Fruit fly (Drosophila melanogaster) whole organism, prepupa: ENCODE measurements around the gene CG11703.

Experiments
- Blimp-1 ChIP-seq: fragments of 200-800 bp; sonication (Bioruptor generic); optimal IDR thresholded peaks from 3 replicates; lab custom pipeline; 2017; ENCODE audit warnings: missing biosample characterization, missing genetic modification characterization, mild to moderate bottlenecking, moderate library complexity, missing genetic modification reagents
- CG10669 ChIP-seq: fragments of 200-800 bp; sonication (Bioruptor generic); optimal IDR thresholded peaks from 3 replicates; lab custom pipeline; 2018; ENCODE audit warnings: missing biosample characterization, mild to moderate bottlenecking, missing genetic modification characterization, moderate library complexity
- CG11294 ChIP-seq: fragments of 200-800 bp; sonication (Bioruptor generic); IDR thresholded peaks from 2 replicates; pipeline ENCODE4 v1.3.6; 2022; ENCODE audit warnings: missing biosample characterization, missing genetic modification characterization
- CG11762 ChIP-seq: fragments of 200-800 bp; sonication (Bioruptor generic); optimal IDR thresholded peaks from 3 replicates; lab custom pipeline; 2016; ENCODE audit warnings: missing biosample characterization, missing genetic modification characterization; ENCODE audit not compliant: insufficient read depth
- CG11902 ChIP-seq: fragments of 200-800 bp; sonication (Bioruptor generic); optimal IDR thresholded peaks from 3 replicates; lab custom pipeline; 2016; ENCODE audit warnings: missing biosample characterization, missing genetic modification characterization
- CG16779 ChIP-seq: fragments of 200-800 bp; sonication (Bioruptor generic); optimal IDR thresholded peaks from 3 replicates; lab custom pipeline; 2017; ENCODE audit warnings: missing biosample characterization, mild to moderate bottlenecking, missing genetic modification characterization
- CG3032 ChIP-seq: fragments of 200-800 bp; optimal IDR thresholded peaks from 2 replicates; lab custom pipeline; 2019; ENCODE audit warnings: missing biosample characterization, mild to moderate bottlenecking, missing genetic modification characterization, moderate library complexity
- CG31627 ChIP-seq: fragments of 200-800 bp; sonication (Bioruptor generic); optimal IDR thresholded peaks from 3 replicates; lab custom pipeline; 2016; ENCODE audit warnings: missing biosample characterization, missing genetic modification characterization
- CG32006 ChIP-seq: fragments of 200-800 bp; sonication (Bioruptor generic); optimal IDR thresholded peaks from 3 replicates; lab custom pipeline; 2017; ENCODE audit warnings: missing biosample characterization, mild to moderate bottlenecking, missing genetic modification characterization
- CG34406 ChIP-seq: fragments of 200-800 bp; sonication (Bioruptor generic); optimal IDR thresholded peaks from 3 replicates; lab custom pipeline; 2016; ENCODE audit warnings: missing biosample characterization, missing genetic modification characterization
- CG3919 ChIP-seq: fragments of 200-800 bp; sonication (Bioruptor generic); optimal IDR thresholded peaks from 3 replicates; lab custom pipeline; 2016; ENCODE audit warnings: missing biosample characterization, missing genetic modification characterization
- CG4318 ChIP-seq: fragments of 200-800 bp; sonication (Bioruptor generic); optimal IDR thresholded peaks from 3 replicates; lab custom pipeline; 2017; ENCODE audit warnings: missing biosample characterization, mild to moderate bottlenecking, missing genetic modification characterization
- CG6163 ChIP-seq: fragments of 200-800 bp; sonication (Bioruptor generic); IDR thresholded peaks from 3 replicates; pipeline ENCODE4 v1.3.6; 2022; ENCODE audit warnings: missing biosample characterization, missing genetic modification characterization
- CG6276 ChIP-seq: fragments of 200-800 bp; sonication (Bioruptor generic); optimal IDR thresholded peaks from 2 replicates; lab custom pipeline; 2017; ENCODE audit warnings: missing biosample characterization, mild to moderate bottlenecking, missing genetic modification characterization
- CG6792 ChIP-seq: fragments of 200-800 bp; sonication (Bioruptor generic); optimal IDR thresholded peaks from 3 replicates; lab custom pipeline; 2016; ENCODE audit warnings: missing biosample characterization, missing genetic modification characterization
- CG6808 ChIP-seq: fragments of 200-800 bp; sonication (Bioruptor generic); optimal IDR thresholded peaks from 3 replicates; lab custom pipeline; 2017; ENCODE audit warnings: missing biosample characterization, missing genetic modification characterization, mild to moderate bottlenecking, moderate library complexity, missing genetic modification reagents
- CG6854 ChIP-seq: fragments of 200-800 bp; sonication (Bioruptor generic); optimal IDR thresholded peaks from 2 replicates; lab custom pipeline; 2017; ENCODE audit warnings: missing biosample characterization, mild to moderate bottlenecking, missing genetic modification characterization
- CG7368 ChIP-seq: fragments of 200-800 bp; sonication (Bioruptor generic); optimal IDR thresholded peaks from 3 replicates; lab custom pipeline; 2016; ENCODE audit warnings: missing biosample characterization, missing genetic modification characterization
- CG8119 ChIP-seq: fragments of 200-800 bp; sonication (Bioruptor generic); IDR thresholded peaks from 3 replicates; pipeline ENCODE4 v1.3.6; 2022; ENCODE audit warnings: missing biosample characterization, missing genetic modification characterization
- CG8319 ChIP-seq: fragments of 200-800 bp; sonication (Bioruptor generic); optimal IDR thresholded peaks from 3 replicates; lab custom pipeline; 2016; ENCODE audit warnings: missing biosample characterization, missing genetic modification characterization
- CG8632 ChIP-seq: fragments of 200-800 bp; sonication (Bioruptor generic); optimal IDR thresholded peaks from 3 replicates; lab custom pipeline; 2016; ENCODE audit warnings: missing biosample characterization, missing genetic modification characterization
- CG9139 ChIP-seq: fragments of 200-800 bp; sonication (Bioruptor generic); optimal IDR thresholded peaks from 3 replicates; lab custom pipeline; 2017; ENCODE audit warnings: missing biosample characterization, mild to moderate bottlenecking, missing genetic modification characterization
- Eip75B ChIP-seq: fragments of 200-800 bp; sonication (Bioruptor generic); optimal IDR thresholded peaks from 3 replicates; lab custom pipeline; 2016; ENCODE audit warnings: missing biosample characterization, missing genetic modification characterization
- Ets21C ChIP-seq: fragments of 200-800 bp; sonication (Bioruptor generic); optimal IDR thresholded peaks from 3 replicates; lab custom pipeline; 2016; ENCODE audit warnings: missing biosample characterization, missing genetic modification characterization
- Ets96B ChIP-seq: fragments of 200-800 bp; optimal IDR thresholded peaks from 2 replicates; lab custom pipeline; 2019; ENCODE audit warnings: missing biosample characterization, mild to moderate bottlenecking, missing genetic modification characterization, moderate library complexity
- Gug ChIP-seq: fragments of 200-800 bp; sonication (Bioruptor generic); IDR thresholded peaks from 2 replicates; pipeline ENCODE4 v1.3.6; 2022; ENCODE audit warnings: missing biosample characterization, missing genetic modification characterization
- Hr38 ChIP-seq: sonication (Bioruptor generic); optimal IDR thresholded peaks from 2 replicates; lab custom pipeline; 2016; ENCODE audit warnings: missing biosample characterization, missing genetic modification characterization
- Hr39 ChIP-seq: fragments of 200-800 bp; sonication (Bioruptor generic); optimal IDR thresholded peaks from 2 replicates; lab custom pipeline; 2016; ENCODE audit warnings: missing biosample characterization, missing genetic modification characterization
- Lpt ChIP-seq: fragments of 200-800 bp; sonication (Bioruptor generic); optimal IDR thresholded peaks from 3 replicates; lab custom pipeline; 2016; ENCODE audit warnings: missing biosample characterization, missing genetic modification characterization
- Met ChIP-seq: fragments of 200-800 bp; sonication (Bioruptor generic); optimal IDR thresholded peaks from 3 replicates; lab custom pipeline; 2016; ENCODE audit warnings: missing biosample characterization, missing genetic modification characterization
- OdsH ChIP-seq: fragments of 200-800 bp; sonication (Bioruptor generic); optimal IDR thresholded peaks from 3 replicates; lab custom pipeline; 2016; ENCODE audit warnings: missing biosample characterization, missing genetic modification characterization
- Smox ChIP-seq: fragments of 200-800 bp; sonication (Bioruptor generic); optimal IDR thresholded peaks from 3 replicates; lab custom pipeline; 2016; ENCODE audit warnings: missing biosample characterization, missing genetic modification characterization
- Sox102F ChIP-seq: fragments of 200-800 bp; sonication (Bioruptor generic); optimal IDR thresholded peaks from 2 replicates; lab custom pipeline; 2016; ENCODE audit warnings: missing biosample characterization, mild to moderate bottlenecking, missing genetic modification characterization
- Sox14 ChIP-seq: fragments of 200-800 bp; sonication (Bioruptor generic); optimal IDR thresholded peaks from 3 replicates; lab custom pipeline; 2016; ENCODE audit warnings: missing biosample characterization, missing genetic modification characterization
- Sox15 ChIP-seq: fragments of 200-800 bp; sonication (Bioruptor generic); optimal IDR thresholded peaks from 3 replicates; lab custom pipeline; 2016; ENCODE audit warnings: missing biosample characterization, missing genetic modification characterization
- acj6 ChIP-seq: fragments of 200-800 bp; sonication (Bioruptor generic); optimal IDR thresholded peaks from 3 replicates; lab custom pipeline; 2016; ENCODE audit warnings: missing biosample characterization, missing genetic modification characterization
- cyc ChIP-seq: fragments of 200-800 bp; sonication (Bioruptor generic); optimal IDR thresholded peaks from 3 replicates; lab custom pipeline; 2016; ENCODE audit warnings: missing biosample characterization, missing genetic modification characterization
- dac ChIP-seq: fragments of 200-800 bp; sonication (Bioruptor generic); optimal IDR thresholded peaks from 2 replicates; lab custom pipeline; 2017; ENCODE audit warnings: missing biosample characterization, mild to moderate bottlenecking, missing genetic modification characterization
- dsx ChIP-seq: fragments of 200-800 bp; optimal IDR thresholded peaks from 3 replicates; lab custom pipeline; 2019; ENCODE audit warnings: missing biosample characterization, mild to moderate bottlenecking, missing genetic modification characterization, moderate library complexity; ENCODE audit not compliant: poor library complexity, severe bottlenecking
- eg ChIP-seq: fragments of 200-800 bp; sonication (Bioruptor generic); IDR thresholded peaks from 3 replicates; pipeline ENCODE4 v1.3.6; 2022; ENCODE audit warnings: missing biosample characterization, missing genetic modification characterization
- fd59A ChIP-seq: fragments of 200-800 bp; sonication (Bioruptor generic); optimal IDR thresholded peaks from 2 replicates; lab custom pipeline; 2017; ENCODE audit warnings: missing biosample characterization, mild to moderate bottlenecking, missing genetic modification characterization, missing genetic modification reagents
- fkh ChIP-seq: fragments of 200-800 bp; sonication (Bioruptor generic); optimal IDR thresholded peaks from 3 replicates; lab custom pipeline; 2017; ENCODE audit warnings: missing biosample characterization, mild to moderate bottlenecking, missing genetic modification characterization, moderate library complexity
- pdm3 ChIP-seq: fragments of 200-800 bp; sonication (Bioruptor generic); optimal IDR thresholded peaks from 3 replicates; lab custom pipeline; 2016; ENCODE audit warnings: missing biosample characterization, missing genetic modification characterization
- spab ChIP-seq: fragments of 200-800 bp; sonication (Bioruptor generic); optimal IDR thresholded peaks from 2 replicates; lab custom pipeline; 2017; ENCODE audit warnings: missing biosample characterization, mild to moderate bottlenecking, missing genetic modification characterization, missing genetic modification reagents
- ss ChIP-seq, 2 experiments: fragments of 200-800 bp; sonication (Bioruptor generic); optimal IDR thresholded peaks; 2 replicates in 1 of 2; 3 replicates in 1 of 2; lab custom pipeline; 2017 to 2018; ENCODE audit warnings: mild to moderate bottlenecking in 2 of 2, missing biosample characterization in 2 of 2, missing genetic modification characterization in 2 of 2, moderate library complexity in 1 of 2
- svp ChIP-seq: fragments of 200-800 bp; sonication (Bioruptor generic); peaks from one replicate; lab custom pipeline; 2016; ENCODE audit warnings: missing biosample characterization, missing genetic modification characterization
- vri ChIP-seq: fragments of 200-800 bp; sonication (Bioruptor generic); optimal IDR thresholded peaks from 3 replicates; lab custom pipeline; 2016; ENCODE audit warnings: missing biosample characterization, mild to moderate bottlenecking, missing genetic modification characterization

CG11703 gene

DNA sequence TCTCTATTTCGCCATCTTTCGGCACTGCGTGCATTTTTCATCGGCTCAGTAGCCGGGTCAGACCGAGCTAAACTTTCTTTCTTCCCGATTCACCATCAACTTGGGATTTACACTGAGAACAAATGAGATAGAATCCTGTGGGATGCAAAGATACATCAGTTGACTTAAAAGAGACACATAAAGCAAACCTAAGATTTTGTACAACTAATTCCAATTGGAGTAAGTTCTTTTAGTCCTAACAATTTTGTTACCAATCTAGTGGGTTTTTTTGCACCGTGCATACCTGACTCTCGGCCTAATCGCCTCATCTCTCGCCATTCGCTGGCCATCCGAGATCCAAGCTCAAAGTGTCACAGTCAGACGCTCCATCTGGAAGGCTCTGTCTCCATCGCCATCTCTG lies 36.8 kb upstream of the CG11703 start (continued):
- TF ChIP-seq CG34406 (GFP tag; lab: Kevin White, UChicago), result no peak
- TF ChIP-seq CG32006, result peak; percentile 70
- TF ChIP-seq CG6854, result no peak
- TF ChIP-seq CG7368 (GFP tag; lab: Kevin White, UChicago), result no peak
- TF ChIP-seq CG10669 (GFP tag; lab: Kevin White, UChicago), result no peak
- TF ChIP-seq CG11294 (GFP tag; lab: Robert Waterston, UW), result peak; percentile 35; the same call in 1 of the 2 replicates
- no peak for TF ChIP-seq fkh (GFP tag; lab: Kevin White, UChicago)
- TF ChIP-seq pdm3 (GFP tag; lab: Kevin White, UChicago), result no peak
- no peak for TF ChIP-seq acj6 (GFP tag; lab: Kevin White, UChicago)
- TF ChIP-seq fd59A, result no peak
- TF ChIP-seq Sox15 (GFP tag; lab: Kevin White, UChicago), result no peak
- TF ChIP-seq CG6163 (GFP tag; lab: Robert Waterston, UW), result peak; percentile 60; the same call in 2 of the 3 replicates
- TF ChIP-seq spab, result no peak
- TF ChIP-seq Sox102F (GFP tag; lab: Kevin White, UChicago), result no peak
- peak; percentile 31 for TF ChIP-seq CG3919 (GFP tag; lab: Kevin White, UChicago)
- peak; percentile 64; the same call in 2 of the 3 replicates for TF ChIP-seq CG8119 (GFP tag; lab: Robert Waterston, UW)
- TF ChIP-seq Blimp-1 (GFP tag; lab: Kevin White, UChicago), result no peak
- no peak for TF ChIP-seq Eip75B (GFP tag; lab: Kevin White, UChicago)
- no peak for TF ChIP-seq CG11762 (GFP tag; lab: Kevin White, UChicago)
- no peak for TF ChIP-seq vri
- TF ChIP-seq Smox (GFP tag; lab: Kevin White, UChicago), result no peak
- no peak for TF ChIP-seq Ets96B (tag; lab: Kevin White, UChicago)
- no peak for TF ChIP-seq Ets21C (GFP tag; lab: Kevin White, UChicago)
- peak; percentile 19 for TF ChIP-seq OdsH
- TF ChIP-seq svp (GFP tag; lab: Kevin White, UChicago), result no peak
- peak; percentile 75 for TF ChIP-seq eg (GFP tag; lab: Robert Waterston, UW)
- TF ChIP-seq CG16779 (tag; lab: Kevin White, UChicago), result no peak
- TF ChIP-seq cyc (GFP tag; lab: Kevin White, UChicago), result no peak
- peak; percentile 22 for TF ChIP-seq CG8319 (GFP tag; lab: Kevin White, UChicago)
- no peak for TF ChIP-seq Sox14
- no peak for TF ChIP-seq ss (GFP tag; optimal IDR thresholded peaks at IDR 0.05; lab: Kevin White, UChicago)
- TF ChIP-seq dac (GFP tag; lab: Kevin White, UChicago), result peak; percentile 30

DNA sequence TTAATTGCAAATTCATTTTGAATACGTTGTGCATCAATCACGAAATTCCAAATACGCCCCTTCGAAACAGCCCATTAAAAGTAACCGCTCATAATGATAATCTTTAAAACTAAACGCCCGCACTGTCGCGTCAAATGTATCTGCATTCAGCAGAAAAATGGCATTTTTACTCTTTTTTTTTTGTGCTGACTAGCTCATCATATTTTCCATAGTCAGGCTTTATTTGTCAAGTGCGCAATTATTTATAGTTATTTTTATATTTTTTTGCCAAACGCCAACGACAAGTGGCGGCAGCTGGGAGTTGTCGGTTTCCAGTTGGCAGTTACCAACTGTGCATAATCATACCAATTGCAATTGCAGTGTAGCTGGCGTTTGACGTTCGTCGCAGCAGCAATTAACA lies 28.5 kb upstream of the CG11703 start, which contains the start of gene CG14280:
Gene CG14280, plus strand, starts transcription at position 301 of the 400 bp plus-strand sequence.
- TF ChIP-seq Hr38 (no peak), CG8632 (GFP tag; lab: Kevin White, UChicago) (no peak), Smox (GFP tag; lab: Kevin White, UChicago) (no peak), CG8319 (GFP tag; lab: Kevin White, UChicago) (no peak), Gug (no peak), fkh (GFP tag; lab: Kevin White, UChicago) (no peak), fd59A (no peak)
- TF ChIP-seq, all 60 proteins: peak for 0

DNA sequence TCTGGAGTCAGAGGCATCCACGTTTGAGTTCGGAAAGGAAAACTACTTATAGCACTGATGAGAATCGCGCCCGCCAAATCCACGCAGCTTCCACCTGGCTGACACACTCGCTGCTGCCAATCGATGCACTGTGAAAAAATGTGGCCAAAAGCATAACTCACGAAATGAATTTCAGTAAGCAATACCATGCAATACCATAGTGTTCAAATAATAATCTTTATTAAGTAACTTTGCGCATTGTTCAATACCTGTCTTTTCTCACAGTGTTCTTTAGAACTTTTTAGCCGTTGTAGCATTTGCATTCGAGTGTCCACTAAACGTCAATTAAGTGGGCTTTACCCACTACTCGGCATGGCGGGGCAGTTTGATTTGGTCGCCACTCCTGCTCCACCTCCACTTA lies 27.3 kb upstream of the CG11703 start:
- TF ChIP-seq Lpt (GFP tag; lab: Kevin White, UChicago) (peak; percentile 35), CG11902 (GFP tag; lab: Kevin White, UChicago) (peak; percentile 13), CG6276 (peak; percentile 61), CG31627 (GFP tag; lab: Kevin White, UChicago) (no peak), fkh (GFP tag; lab: Kevin White, UChicago) (no peak), CG16779 (tag; lab: Kevin White, UChicago) (no peak), CG8632 (GFP tag; lab: Kevin White, UChicago) (peak; percentile 7), CG11294 (GFP tag; lab: Robert Waterston, UW) (peak; percentile 47; the same call in 1 of the 2 replicates), CG3919 (GFP tag; lab: Kevin White, UChicago) (peak; percentile 68), CG6808 (peak; percentile 55), CG6792 (peak; percentile 33), CG4318 (GFP tag; lab: Kevin White, UChicago) (peak; percentile 39), CG9139 (GFP tag; lab: Kevin White, UChicago) (no peak), Met (peak; percentile 9), Gug (peak; percentile 48), Hr39 (no peak), CG32006 (peak; percentile 66), spab (peak; percentile 52), CG11762 (GFP tag; lab: Kevin White, UChicago) (peak; percentile 21), eg (GFP tag; lab: Robert Waterston, UW) (peak; percentile 79), Sox102F (GFP tag; lab: Kevin White, UChicago) (no peak), dsx (GFP tag; lab: Kevin White, UChicago) (peak; percentile 50), CG3032 (tag; lab: Kevin White, UChicago) (peak; percentile 62)
